Worm (Caenorhabditis elegans) whole organism, early embryonic: Measurements from ENCODE around the gene F35B3.4.

Experiments used
- ama-1 ChIP-seq: fragments of 150-350 bp; optimal IDR thresholded peaks from 2 replicates; lab custom pipeline; 2014
- tbx-37 ChIP-seq: fragments of 200-800 bp; sonication (Bioruptor generic); conservative IDR thresholded peaks from 2 replicates; pipeline ENCODE4 v1.3.6; 2022; ENCODE audit warnings: missing genetic modification reagents, missing genetic modification characterization, missing compliant biosample characterization

DNA sequence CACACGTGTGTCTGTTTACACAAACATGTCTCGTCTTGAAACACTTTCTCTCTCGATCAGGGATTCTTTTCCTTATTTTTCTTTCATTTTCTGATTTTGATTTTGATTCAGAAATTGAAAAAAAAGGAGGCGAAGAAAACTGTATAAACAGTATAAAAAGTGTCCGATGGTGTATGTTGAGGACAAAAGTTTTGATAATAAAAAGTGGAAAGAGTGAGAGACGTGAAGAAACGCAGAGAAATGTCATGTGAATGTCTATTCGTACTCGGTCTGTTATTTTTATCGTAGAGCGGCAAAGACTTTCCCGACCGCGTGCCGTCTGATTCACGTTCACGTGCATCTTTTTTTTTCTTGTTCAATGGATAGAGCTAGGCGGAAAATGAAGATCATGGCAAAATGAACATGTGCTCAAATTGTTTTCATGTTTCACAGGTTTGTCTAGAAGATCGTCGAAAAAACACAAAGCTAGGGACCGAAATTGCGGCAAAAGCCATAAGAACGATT is 43.0 kb upstream of the F35B3.4 start:
- TF ChIP-seq ama-1 (lab: Kevin White, UChicago) (no peak), tbx-37 (GFP tag; lab: Robert Waterston, UW) (no peak)
